Worm (Caenorhabditis elegans) whole organism, young adult: ENCODE measurements around the gene tbcc-1.

Experiments used
- C06A6.2 ChIP-seq: fragments of 200-800 bp; sonication (Bioruptor generic); conservative IDR thresholded peaks from 2 replicates; pipeline ENCODE4 v1.3.6; 2022; ENCODE audit warnings: missing genetic modification characterization, missing compliant biosample characterization
- F10E7.11 ChIP-seq: sonication (generic microtip); optimal IDR thresholded peaks from 2 replicates; lab custom pipeline; 2017; ENCODE audit warnings: mild to moderate bottlenecking, missing genetic modification characterization, moderate library complexity, missing compliant biosample characterization
- F33H1.4 ChIP-seq: fragments of 200-800 bp; sonication (Bioruptor generic); IDR thresholded peaks from 2 replicates; pipeline ENCODE4 v1.3.6; 2022; ENCODE audit warnings: missing genetic modification reagents, missing genetic modification characterization, missing compliant biosample characterization
- F52B5.7 ChIP-seq: sonication (generic microtip); optimal IDR thresholded peaks from 2 replicates; lab custom pipeline; 2016; ENCODE audit warnings: mild to moderate bottlenecking, missing genetic modification characterization, missing compliant biosample characterization
- K11D2.4 ChIP-seq: fragments of 200-800 bp; sonication (Bioruptor generic); IDR thresholded peaks from 2 replicates; pipeline ENCODE4 v1.3.6; 2022; ENCODE audit warnings: missing genetic modification reagents, missing genetic modification characterization, missing compliant biosample characterization
- Y53G8AR.9 ChIP-seq: fragments of 200-800 bp; sonication (Bioruptor generic); conservative IDR thresholded peaks from 2 replicates; pipeline ENCODE4 v1.3.6; 2022; ENCODE audit warnings: missing genetic modification reagents, missing genetic modification characterization, missing compliant biosample characterization
- Y56A3A.18 ChIP-seq: fragments of 200-800 bp; sonication (Bioruptor generic); IDR thresholded peaks from 2 replicates; pipeline ENCODE4 v1.3.6; 2022; ENCODE audit warnings: missing genetic modification reagents, missing genetic modification characterization, missing compliant biosample characterization
- Y95B8A.8 ChIP-seq: fragments of 200-800 bp; sonication (Bioruptor generic); IDR thresholded peaks from 2 replicates; pipeline ENCODE4 v1.3.6; 2022; ENCODE audit warnings: missing genetic modification reagents, missing genetic modification characterization, missing compliant biosample characterization
- aptf-2 ChIP-seq: fragments of 200-800 bp; sonication (Bioruptor generic); conservative IDR thresholded peaks from 2 replicates; pipeline ENCODE4 v1.3.6; 2022; ENCODE audit warnings: missing genetic modification reagents, missing genetic modification characterization, missing compliant biosample characterization
- ccch-3 ChIP-seq: fragments of 200-800 bp; sonication (Bioruptor generic); optimal IDR thresholded peaks from 2 replicates; lab custom pipeline; 2018; ENCODE audit warnings: mild to moderate bottlenecking, missing genetic modification characterization, missing compliant biosample characterization
- ceh-100 ChIP-seq: fragments of 200-800 bp; sonication (Bioruptor generic); IDR thresholded peaks from 2 replicates; pipeline ENCODE4 v1.3.6; 2022; ENCODE audit warnings: missing genetic modification reagents, missing genetic modification characterization, missing compliant biosample characterization
- die-1 ChIP-seq: sonication (generic microtip); optimal IDR thresholded peaks from 2 replicates; lab custom pipeline; 2016; ENCODE audit warnings: missing genotype, mild to moderate bottlenecking, missing genetic modification characterization, missing compliant biosample characterization
- efl-1 ChIP-seq: fragments of 150-350 bp; optimal IDR thresholded peaks from 2 replicates; lab custom pipeline; 2014; ENCODE audit warnings: missing biosample characterization, missing genetic modification reagents, missing genetic modification characterization
- egl-18 ChIP-seq: fragments of 200-800 bp; sonication (Bioruptor generic); IDR thresholded peaks from 2 replicates; pipeline ENCODE4 v1.3.6; 2022; ENCODE audit warnings: missing genetic modification reagents, missing genetic modification characterization, missing compliant biosample characterization
- egl-44 ChIP-seq: fragments of 200-800 bp; sonication (Bioruptor generic); IDR thresholded peaks from 2 replicates; pipeline ENCODE4 v1.3.6; 2022; ENCODE audit warnings: missing genetic modification reagents, missing genetic modification characterization, missing compliant biosample characterization
- gei-17 ChIP-seq: fragments of 200-800 bp; sonication (Bioruptor generic); optimal IDR thresholded peaks from 2 replicates; lab custom pipeline; 2018; ENCODE audit warnings: mild to moderate bottlenecking, missing genetic modification characterization, missing compliant biosample characterization
- hsf-1 ChIP-seq: fragments of 200-800 bp; sonication (Bioruptor generic); IDR thresholded peaks from 2 replicates; pipeline ENCODE4 v1.3.6; 2022; ENCODE audit warnings: missing genetic modification reagents, missing genetic modification characterization, missing compliant biosample characterization
- lag-1 ChIP-seq: fragments of 200-800 bp; sonication (Bioruptor generic); IDR thresholded peaks from 2 replicates; pipeline ENCODE4 v1.3.6; 2022; ENCODE audit warnings: missing genetic modification reagents, missing genetic modification characterization, missing compliant biosample characterization
- let-526 ChIP-seq: fragments of 200-800 bp; sonication (Bioruptor generic); IDR thresholded peaks from 2 replicates; pipeline ENCODE4 v1.3.6; 2022; ENCODE audit warnings: missing genetic modification reagents, missing genetic modification characterization, missing compliant biosample characterization
- let-607 ChIP-seq, 2 experiments: fragments of 200-800 bp in 1 of 2; sonication (Bioruptor generic) in 1 of 2; sonication (generic microtip) in 1 of 2; optimal IDR thresholded peaks; 2 replicates each; lab custom pipeline; 2016 to 2018; ENCODE audit warnings: mild to moderate bottlenecking in 2 of 2, missing compliant biosample characterization in 2 of 2, missing genetic modification characterization in 2 of 2, moderate library complexity in 2 of 2, missing genotype in 1 of 2
- lin-26 ChIP-seq: fragments of 200-800 bp; sonication (Bioruptor generic); IDR thresholded peaks from 2 replicates; pipeline ENCODE4 v1.3.6; 2022; ENCODE audit warnings: missing genetic modification reagents, missing genetic modification characterization, missing compliant biosample characterization
- lin-35 ChIP-seq, 3 experiments: fragments of 150-350 bp in 2 of 3; sonication (generic microtip) in 1 of 3; optimal IDR thresholded peaks; 2 replicates each; lab custom pipeline; 2014 to 2018; ENCODE audit warnings: missing biosample characterization in 3 of 3, missing genetic modification characterization in 3 of 3, missing genetic modification reagents in 3 of 3
- madf-8 ChIP-seq: fragments of 200-800 bp; sonication (Bioruptor generic); conservative IDR thresholded peaks from 2 replicates; pipeline ENCODE4 v1.3.6; 2022; ENCODE audit warnings: missing genetic modification reagents, missing genetic modification characterization, missing compliant biosample characterization
- nfya-1 ChIP-seq: sonication (generic microtip); optimal IDR thresholded peaks from 2 replicates; lab custom pipeline; 2017; ENCODE audit warnings: antibody characterized with exemption, missing compliant biosample characterization, missing genetic modification characterization, borderline replicate concordance; ENCODE audit not compliant: insufficient read depth
- nfya-2 ChIP-seq: fragments of 200-800 bp; sonication (Bioruptor generic); IDR thresholded peaks from 2 replicates; pipeline ENCODE4 v1.3.6; 2022; ENCODE audit warnings: missing genetic modification reagents, missing genetic modification characterization, missing compliant biosample characterization
- nfyb-1 ChIP-seq: fragments of 200-800 bp; sonication (Bioruptor generic); IDR thresholded peaks from 2 replicates; pipeline ENCODE4 v1.3.6; 2022; ENCODE audit warnings: missing genetic modification reagents, missing genetic modification characterization, missing compliant biosample characterization
- nhr-80 ChIP-seq: sonication (generic microtip); optimal IDR thresholded peaks from 2 replicates; lab custom pipeline; 2016; ENCODE audit warnings: missing genetic modification characterization, missing compliant biosample characterization
- rec-8 ChIP-seq, 2 experiments: sonication (generic microtip); optimal IDR thresholded peaks; 2 replicates each; lab custom pipeline; 2016; ENCODE audit warnings: mild to moderate bottlenecking in 2 of 2, missing genetic modification characterization in 2 of 2, missing genetic modification reagents in 2 of 2, missing genotype in 2 of 2, missing biosample characterization in 1 of 2, missing compliant biosample characterization in 1 of 2, moderate library complexity in 1 of 2
- rpc-1 ChIP-seq, 2 experiments: fragments of 150-350 bp in 1 of 2; sonication (generic microtip) in 1 of 2; optimal IDR thresholded peaks; 2 replicates each; lab custom pipeline; 2014 to 2018; ENCODE audit warnings: missing biosample characterization in 1 of 2, missing genetic modification characterization in 1 of 2, missing genetic modification reagents in 1 of 2, missing genotype in 1 of 2
- snpc-1.1 ChIP-seq: sonication (generic microtip); optimal IDR thresholded peaks from 2 replicates; lab custom pipeline; 2017; ENCODE audit warnings: missing genetic modification characterization, mild to moderate bottlenecking, missing compliant biosample characterization, antibody characterized with exemption, moderate library complexity, missing genotype, missing genetic modification reagents; ENCODE audit not compliant: insufficient read depth
- snpc-1.3 ChIP-seq: sonication (generic microtip); optimal IDR thresholded peaks from 2 replicates; lab custom pipeline; 2017; ENCODE audit warnings: missing genetic modification characterization, mild to moderate bottlenecking, missing compliant biosample characterization, antibody characterized with exemption, moderate library complexity, missing genotype, missing genetic modification reagents; ENCODE audit not compliant: insufficient read depth
- tbx-9 ChIP-seq: sonication (generic microtip); optimal IDR thresholded peaks from 2 replicates; lab custom pipeline; 2016; ENCODE audit warnings: borderline replicate concordance, missing genetic modification characterization, inconsistent platforms, missing compliant biosample characterization
- tlf-1 ChIP-seq: fragments of 200-800 bp; sonication (Bioruptor generic); optimal IDR thresholded peaks from 2 replicates; lab custom pipeline; 2018; ENCODE audit warnings: mild to moderate bottlenecking, missing genetic modification characterization, missing compliant biosample characterization

tbcc-1 gene

DNA sequence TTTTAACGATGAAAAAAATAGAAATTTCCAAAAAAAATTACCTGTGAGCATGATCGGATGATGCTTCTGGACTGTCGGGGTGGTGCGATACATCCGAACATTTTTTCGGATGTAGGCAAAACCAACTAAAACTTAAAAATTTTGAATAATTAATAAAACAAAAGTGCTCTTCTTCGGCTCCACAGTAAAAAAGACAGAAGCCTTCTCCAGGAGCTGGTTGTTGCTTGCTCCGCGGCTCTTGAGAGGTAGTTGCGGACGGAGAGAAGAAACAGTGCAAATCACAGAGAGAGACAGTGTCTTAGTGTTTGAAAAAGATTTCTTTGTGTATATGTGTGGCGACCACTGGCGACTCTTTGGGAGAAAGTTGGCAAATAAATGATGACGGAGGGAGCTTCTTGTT lies 32.0 kb upstream of the tbcc-1 start, which contains the start of gene gldi-9:
TSS of gene gldi-9 (minus strand) at position 101 of the 400 bp plus-strand sequence.
- TF ChIP-seq let-607 (tag; optimal IDR thresholded peaks at IDR 0.05; lab: Kevin White, UChicago) (no peak), ceh-100 (GFP tag; lab: Robert Waterston, UW) (no peak), nfya-1 (tag; lab: Kevin White, UChicago) (no peak), lag-1 (no peak), F33H1.4 (GFP tag; lab: Robert Waterston, UW) (no peak), efl-1 (GFP tag; lab: Kevin White, UChicago) (no peak), die-1 (tag; lab: Kevin White, UChicago) (no peak), tlf-1 (GFP tag; lab: Kevin White, UChicago) (no peak), madf-8 (GFP tag; lab: Robert Waterston, UW) (no peak), Y95B8A.8 (GFP tag; lab: Robert Waterston, UW) (no peak), K11D2.4 (GFP tag; lab: Robert Waterston, UW) (no peak), aptf-2 (no peak), lin-35 (GFP tag; optimal IDR thresholded peaks at IDR 0.05; lab: Kevin White, UChicago) (no peak), ccch-3 (GFP tag; lab: Kevin White, UChicago) (no peak), rpc-1 (optimal IDR thresholded peaks at IDR 0.05; lab: Kevin White, UChicago) (no peak), rpc-1 (tag; optimal IDR thresholded peaks at IDR 0.05; lab: Kevin White, UChicago) (no peak), nfyb-1 (GFP tag; lab: Robert Waterston, UW) (no peak), Y56A3A.18 (no peak)

ce11 chrIII:2757478-2757877 lies 30.8 kb upstream of the tbcc-1 start:
- TF ChIP-seq egl-18 (GFP tag; lab: Robert Waterston, UW) = no peak
- no peak for TF ChIP-seq gei-17
- no peak for TF ChIP-seq rpc-1 (optimal IDR thresholded peaks at IDR 0.05; lab: Kevin White, UChicago)
- no peak for TF ChIP-seq rpc-1 (tag; optimal IDR thresholded peaks at IDR 0.05; lab: Kevin White, UChicago)
- TF ChIP-seq snpc-1.3 (tag; lab: Kevin White, UChicago) = no peak
- TF ChIP-seq egl-44 (GFP tag; lab: Robert Waterston, UW) = no peak
- TF ChIP-seq ccch-3 (GFP tag; lab: Kevin White, UChicago) = no peak
- no peak for TF ChIP-seq F10E7.11 (tag; lab: Kevin White, UChicago)
- TF ChIP-seq Y53G8AR.9 (GFP tag; lab: Robert Waterston, UW) = no peak
- no peak for TF ChIP-seq snpc-1.1 (tag; lab: Kevin White, UChicago)
- TF ChIP-seq nhr-80 (tag; lab: Kevin White, UChicago) = no peak
- no peak for TF ChIP-seq C06A6.2 (GFP tag; lab: Robert Waterston, UW)
- TF ChIP-seq nfya-2 (GFP tag; lab: Robert Waterston, UW) = no peak
- TF ChIP-seq F52B5.7 (tag; lab: Kevin White, UChicago) = no peak
- TF ChIP-seq madf-8 (GFP tag; lab: Robert Waterston, UW) = no peak
- no peak for TF ChIP-seq let-526
- TF ChIP-seq rec-8 (tag; optimal IDR thresholded peaks at IDR 0.05; lab: Kevin White, UChicago) = no peak
- no peak for TF ChIP-seq hsf-1 (GFP tag; lab: Robert Waterston, UW)

DNA sequence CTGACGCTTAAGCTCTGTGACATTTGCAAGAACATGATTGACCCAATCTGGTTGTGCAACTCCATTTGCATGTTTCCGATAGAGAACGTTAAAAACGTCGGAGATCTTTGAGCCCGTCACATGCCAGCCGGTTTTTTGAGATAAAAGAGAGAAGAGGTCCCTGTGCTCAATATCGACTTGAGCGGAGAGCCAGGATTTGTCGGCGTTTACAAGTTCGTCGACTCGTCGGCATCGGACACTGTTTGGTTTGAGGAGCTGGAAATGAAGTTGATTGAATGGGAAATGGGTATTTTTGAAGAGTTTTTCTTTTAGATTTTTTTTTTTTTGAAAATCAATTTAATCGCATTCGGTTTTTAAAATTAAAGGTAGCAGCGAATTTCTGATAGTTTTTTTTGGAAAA lies 30.1 kb upstream of the tbcc-1 start:
- no peak for TF ChIP-seq tbx-9 (tag; lab: Kevin White, UChicago)
- 0 out of 2 replicates have a peak, but pooled peaks have one; percentile 29 for TF ChIP-seq lin-26 (GFP tag; lab: Robert Waterston, UW)
